Fruit fly (Drosophila melanogaster) whole organism, prepupa: ENCODE data around the gene Hasp.
A peak's percentile ranks its signal among the peaks of the same experiment; 100 is the strongest.

Experiments
- CG10631 ChIP-seq: fragments of 200-800 bp; sonication (Bioruptor generic); optimal IDR thresholded peaks from 2 replicates; lab custom pipeline; 2016; ENCODE audit warnings: missing biosample characterization, missing genetic modification characterization
- CG11294 ChIP-seq: fragments of 200-800 bp; sonication (Bioruptor generic); IDR thresholded peaks from 2 replicates; pipeline ENCODE4 v1.3.6; 2022; ENCODE audit warnings: missing biosample characterization, missing genetic modification characterization
- CG11902 ChIP-seq: fragments of 200-800 bp; sonication (Bioruptor generic); optimal IDR thresholded peaks from 3 replicates; lab custom pipeline; 2016; ENCODE audit warnings: missing biosample characterization, missing genetic modification characterization
- CG15336 ChIP-seq: fragments of 200-800 bp; sonication (Bioruptor generic); IDR thresholded peaks from 2 replicates; pipeline ENCODE4 v1.3.6; 2022; ENCODE audit warnings: missing biosample characterization, missing genetic modification characterization
- CG1621 ChIP-seq: fragments of 200-800 bp; sonication (Bioruptor generic); optimal IDR thresholded peaks from 3 replicates; lab custom pipeline; 2018; ENCODE audit warnings: missing biosample characterization, mild to moderate bottlenecking, missing genetic modification characterization
- CG16779 ChIP-seq: fragments of 200-800 bp; sonication (Bioruptor generic); optimal IDR thresholded peaks from 3 replicates; lab custom pipeline; 2017; ENCODE audit warnings: missing biosample characterization, mild to moderate bottlenecking, missing genetic modification characterization
- CG31627 ChIP-seq: fragments of 200-800 bp; sonication (Bioruptor generic); optimal IDR thresholded peaks from 3 replicates; lab custom pipeline; 2016; ENCODE audit warnings: missing biosample characterization, missing genetic modification characterization
- CG32006 ChIP-seq: fragments of 200-800 bp; sonication (Bioruptor generic); optimal IDR thresholded peaks from 3 replicates; lab custom pipeline; 2017; ENCODE audit warnings: missing biosample characterization, mild to moderate bottlenecking, missing genetic modification characterization
- CG34406 ChIP-seq: fragments of 200-800 bp; sonication (Bioruptor generic); optimal IDR thresholded peaks from 3 replicates; lab custom pipeline; 2016; ENCODE audit warnings: missing biosample characterization, missing genetic modification characterization
- CG3919 ChIP-seq: fragments of 200-800 bp; sonication (Bioruptor generic); optimal IDR thresholded peaks from 3 replicates; lab custom pipeline; 2016; ENCODE audit warnings: missing biosample characterization, missing genetic modification characterization
- CG6163 ChIP-seq: fragments of 200-800 bp; sonication (Bioruptor generic); IDR thresholded peaks from 3 replicates; pipeline ENCODE4 v1.3.6; 2022; ENCODE audit warnings: missing biosample characterization, missing genetic modification characterization
- CG6792 ChIP-seq: fragments of 200-800 bp; sonication (Bioruptor generic); optimal IDR thresholded peaks from 3 replicates; lab custom pipeline; 2016; ENCODE audit warnings: missing biosample characterization, missing genetic modification characterization
- CG6808 ChIP-seq: fragments of 200-800 bp; sonication (Bioruptor generic); optimal IDR thresholded peaks from 3 replicates; lab custom pipeline; 2017; ENCODE audit warnings: missing biosample characterization, missing genetic modification characterization, mild to moderate bottlenecking, moderate library complexity, missing genetic modification reagents
- CG7368 ChIP-seq: fragments of 200-800 bp; sonication (Bioruptor generic); optimal IDR thresholded peaks from 3 replicates; lab custom pipeline; 2016; ENCODE audit warnings: missing biosample characterization, missing genetic modification characterization
- CG8119 ChIP-seq: fragments of 200-800 bp; sonication (Bioruptor generic); IDR thresholded peaks from 3 replicates; pipeline ENCODE4 v1.3.6; 2022; ENCODE audit warnings: missing biosample characterization, missing genetic modification characterization
- CG8632 ChIP-seq: fragments of 200-800 bp; sonication (Bioruptor generic); optimal IDR thresholded peaks from 3 replicates; lab custom pipeline; 2016; ENCODE audit warnings: missing biosample characterization, missing genetic modification characterization
- Eip78C ChIP-seq: fragments of 200-800 bp; sonication (Bioruptor generic); peaks from one replicate; lab custom pipeline; 2016; ENCODE audit warnings: missing biosample characterization, missing genetic modification characterization
- Eip93F ChIP-seq: fragments of 200-800 bp; sonication (Bioruptor generic); optimal IDR thresholded peaks from 2 replicates; lab custom pipeline; 2016; ENCODE audit warnings: missing biosample characterization, mild to moderate bottlenecking, missing genetic modification characterization
- Ets96B ChIP-seq: fragments of 200-800 bp; optimal IDR thresholded peaks from 2 replicates; lab custom pipeline; 2019; ENCODE audit warnings: missing biosample characterization, mild to moderate bottlenecking, missing genetic modification characterization, moderate library complexity
- Gug ChIP-seq: fragments of 200-800 bp; sonication (Bioruptor generic); IDR thresholded peaks from 2 replicates; pipeline ENCODE4 v1.3.6; 2022; ENCODE audit warnings: missing biosample characterization, missing genetic modification characterization
- Hr38 ChIP-seq: sonication (Bioruptor generic); optimal IDR thresholded peaks from 2 replicates; lab custom pipeline; 2016; ENCODE audit warnings: missing biosample characterization, missing genetic modification characterization
- Hr39 ChIP-seq: fragments of 200-800 bp; sonication (Bioruptor generic); optimal IDR thresholded peaks from 2 replicates; lab custom pipeline; 2016; ENCODE audit warnings: missing biosample characterization, missing genetic modification characterization
- Hr4 ChIP-seq: fragments of 200-800 bp; sonication (Bioruptor generic); optimal IDR thresholded peaks from 3 replicates; lab custom pipeline; 2016; ENCODE audit warnings: missing biosample characterization, missing genetic modification characterization
- Lpt ChIP-seq: fragments of 200-800 bp; sonication (Bioruptor generic); optimal IDR thresholded peaks from 3 replicates; lab custom pipeline; 2016; ENCODE audit warnings: missing biosample characterization, missing genetic modification characterization
- Met ChIP-seq: fragments of 200-800 bp; sonication (Bioruptor generic); optimal IDR thresholded peaks from 3 replicates; lab custom pipeline; 2016; ENCODE audit warnings: missing biosample characterization, missing genetic modification characterization
- OdsH ChIP-seq: fragments of 200-800 bp; sonication (Bioruptor generic); optimal IDR thresholded peaks from 3 replicates; lab custom pipeline; 2016; ENCODE audit warnings: missing biosample characterization, missing genetic modification characterization
- Smox ChIP-seq: fragments of 200-800 bp; sonication (Bioruptor generic); optimal IDR thresholded peaks from 3 replicates; lab custom pipeline; 2016; ENCODE audit warnings: missing biosample characterization, missing genetic modification characterization
- Sox102F ChIP-seq: fragments of 200-800 bp; sonication (Bioruptor generic); optimal IDR thresholded peaks from 2 replicates; lab custom pipeline; 2016; ENCODE audit warnings: missing biosample characterization, mild to moderate bottlenecking, missing genetic modification characterization
- Sox15 ChIP-seq: fragments of 200-800 bp; sonication (Bioruptor generic); optimal IDR thresholded peaks from 3 replicates; lab custom pipeline; 2016; ENCODE audit warnings: missing biosample characterization, missing genetic modification characterization
- achi ChIP-seq: fragments of 200-800 bp; sonication (Bioruptor generic); optimal IDR thresholded peaks from 3 replicates; lab custom pipeline; 2016; ENCODE audit warnings: missing biosample characterization, missing genetic modification characterization
- acj6 ChIP-seq: fragments of 200-800 bp; sonication (Bioruptor generic); optimal IDR thresholded peaks from 3 replicates; lab custom pipeline; 2016; ENCODE audit warnings: missing biosample characterization, missing genetic modification characterization
- cyc ChIP-seq: fragments of 200-800 bp; sonication (Bioruptor generic); optimal IDR thresholded peaks from 3 replicates; lab custom pipeline; 2016; ENCODE audit warnings: missing biosample characterization, missing genetic modification characterization
- dsx ChIP-seq: fragments of 200-800 bp; optimal IDR thresholded peaks from 3 replicates; lab custom pipeline; 2019; ENCODE audit warnings: missing biosample characterization, mild to moderate bottlenecking, missing genetic modification characterization, moderate library complexity; ENCODE audit not compliant: poor library complexity, severe bottlenecking
- eg ChIP-seq: fragments of 200-800 bp; sonication (Bioruptor generic); IDR thresholded peaks from 3 replicates; pipeline ENCODE4 v1.3.6; 2022; ENCODE audit warnings: missing biosample characterization, missing genetic modification characterization
- esn ChIP-seq: fragments of 200-800 bp; sonication (Bioruptor generic); optimal IDR thresholded peaks from 2 replicates; lab custom pipeline; 2016; ENCODE audit warnings: missing biosample characterization, mild to moderate bottlenecking, missing genetic modification characterization, moderate library complexity
- fd85E ChIP-seq: fragments of 200-800 bp; sonication (Bioruptor generic); optimal IDR thresholded peaks from 3 replicates; lab custom pipeline; 2016; ENCODE audit warnings: missing biosample characterization, missing genetic modification characterization
- fkh ChIP-seq: fragments of 200-800 bp; sonication (Bioruptor generic); optimal IDR thresholded peaks from 3 replicates; lab custom pipeline; 2017; ENCODE audit warnings: missing biosample characterization, mild to moderate bottlenecking, missing genetic modification characterization, moderate library complexity
- lz ChIP-seq: fragments of 200-800 bp; sonication (Bioruptor generic); optimal IDR thresholded peaks from 3 replicates; lab custom pipeline; 2016; ENCODE audit warnings: missing biosample characterization, missing genetic modification characterization
- net ChIP-seq: fragments of 200-800 bp; sonication (Bioruptor generic); optimal IDR thresholded peaks from 3 replicates; lab custom pipeline; 2016; ENCODE audit warnings: missing biosample characterization, missing genetic modification characterization
- pdm3 ChIP-seq: fragments of 200-800 bp; sonication (Bioruptor generic); optimal IDR thresholded peaks from 3 replicates; lab custom pipeline; 2016; ENCODE audit warnings: missing biosample characterization, missing genetic modification characterization
- salr ChIP-seq, 2 experiments: fragments of 200-800 bp; sonication (Bioruptor generic); optimal IDR thresholded peaks; 3 replicates each; lab custom pipeline; 2016 to 2018; ENCODE audit warnings: missing biosample characterization in 2 of 2, missing genetic modification characterization in 2 of 2, mild to moderate bottlenecking in 1 of 2
- ss ChIP-seq, 2 experiments: fragments of 200-800 bp; sonication (Bioruptor generic); optimal IDR thresholded peaks; 2 replicates in 1 of 2; 3 replicates in 1 of 2; lab custom pipeline; 2017 to 2018; ENCODE audit warnings: mild to moderate bottlenecking in 2 of 2, missing biosample characterization in 2 of 2, missing genetic modification characterization in 2 of 2, moderate library complexity in 1 of 2
- topi ChIP-seq: fragments of 200-800 bp; sonication (Bioruptor generic); optimal IDR thresholded peaks from 3 replicates; lab custom pipeline; 2016; ENCODE audit warnings: missing biosample characterization, missing genetic modification characterization
- vri ChIP-seq: fragments of 200-800 bp; sonication (Bioruptor generic); optimal IDR thresholded peaks from 3 replicates; lab custom pipeline; 2016; ENCODE audit warnings: missing biosample characterization, mild to moderate bottlenecking, missing genetic modification characterization

Gene Hasp

dm6 chr2L:19549412-19549811 is 32.4 kb upstream of the Hasp start (continued):
- no peak for TF ChIP-seq pdm3
- no peak for TF ChIP-seq Sox15
- TF ChIP-seq esn (GFP tag; lab: Kevin White, UChicago), result peak; percentile 20
- TF ChIP-seq eg, result no peak; the same call in 2 of the 3 replicates
- TF ChIP-seq Sox102F (GFP tag; lab: Kevin White, UChicago), result peak; percentile 48
- TF ChIP-seq CG31627 (GFP tag; lab: Kevin White, UChicago), result no peak
- TF ChIP-seq CG6163, result no peak
- TF ChIP-seq Smox (GFP tag; lab: Kevin White, UChicago), result peak; percentile 40
- no peak for TF ChIP-seq acj6 (GFP tag; lab: Kevin White, UChicago)
- no peak for TF ChIP-seq Hr38 (GFP tag; lab: Kevin White, UChicago)
- no peak for TF ChIP-seq Met (GFP tag; lab: Kevin White, UChicago)
- TF ChIP-seq CG11902 (GFP tag; lab: Kevin White, UChicago), result no peak
- no peak for TF ChIP-seq CG10631 (GFP tag; lab: Kevin White, UChicago)
- TF ChIP-seq CG7368 (GFP tag; lab: Kevin White, UChicago), result no peak
- TF ChIP-seq CG6792, result peak; percentile 12
- peak; percentile 70 for TF ChIP-seq CG6808 (GFP tag; lab: Kevin White, UChicago)
- TF ChIP-seq CG34406, result no peak
- TF ChIP-seq Hr4 (GFP tag; lab: Kevin White, UChicago), result no peak
- no peak for TF ChIP-seq Gug
- peak; percentile 37 for TF ChIP-seq achi (GFP tag; lab: Kevin White, UChicago)
- TF ChIP-seq Lpt (GFP tag; lab: Kevin White, UChicago), result peak; percentile 50
- TF ChIP-seq fd85E, result no peak
- peak; percentile 71 for TF ChIP-seq Eip78C
- TF ChIP-seq topi (GFP tag; lab: Kevin White, UChicago), result no peak
- TF ChIP-seq CG11294 (GFP tag; lab: Robert Waterston, UW), result no peak
- no peak for TF ChIP-seq cyc (GFP tag; lab: Kevin White, UChicago)
- no peak for TF ChIP-seq Hr39 (GFP tag; lab: Kevin White, UChicago)
- TF ChIP-seq salr (GFP tag; optimal IDR thresholded peaks at IDR 0.05; lab: Kevin White, UChicago), result no peak
- TF ChIP-seq fkh (GFP tag; lab: Kevin White, UChicago), result peak; percentile 93
- TF ChIP-seq vri (GFP tag; lab: Kevin White, UChicago), result peak; percentile 71
- TF ChIP-seq Ets96B (tag; lab: Kevin White, UChicago), result no peak
- TF ChIP-seq, all 60 proteins: peak for 17

dm6 chr2L:19548158-19548557 is 31.2 kb upstream of the Hasp start, which contains the start of gene Tep4:
Gene Tep4, plus strand, starts transcription at chr2L:19548507.
- peak; percentile 4 for TF ChIP-seq fkh (GFP tag; lab: Kevin White, UChicago)
- no peak for TF ChIP-seq cyc (GFP tag; lab: Kevin White, UChicago)
- TF ChIP-seq CG15336 (GFP tag; lab: Robert Waterston, UW), result peak; percentile 29; the same call in 1 of the 2 replicates
- TF ChIP-seq CG1621 (tag; lab: Kevin White, UChicago), result peak; percentile 9
- no peak for TF ChIP-seq CG11902 (GFP tag; lab: Kevin White, UChicago)
- peak; percentile 30; the same call in 1 of the 3 replicates for TF ChIP-seq eg
- TF ChIP-seq Hr39 (GFP tag; lab: Kevin White, UChicago), result no peak

dm6 chr2L:19546869-19547710 is 30.1 kb upstream of the Hasp start, which contains the start of gene CG10337:
Gene CG10337, minus strand, starts transcription at chr2L:19546959.
- TF ChIP-seq Hr4 (GFP tag; lab: Kevin White, UChicago), result peak; percentile 21
- TF ChIP-seq Met (GFP tag; lab: Kevin White, UChicago), result peak; percentile 38
- peak; percentile 25 for TF ChIP-seq CG3919
- no peak for TF ChIP-seq CG7368 (GFP tag; lab: Kevin White, UChicago)
- TF ChIP-seq Eip78C, result peak; percentile 84
- TF ChIP-seq CG15336 (GFP tag; lab: Robert Waterston, UW), result peak; percentile 52
- TF ChIP-seq topi (GFP tag; lab: Kevin White, UChicago), result peak; percentile 34
- peak; percentile 7 for TF ChIP-seq lz (GFP tag; lab: Kevin White, UChicago)
- TF ChIP-seq net (GFP tag; lab: Kevin White, UChicago), result peak; percentile 17
- peak; percentile 9 for TF ChIP-seq OdsH (GFP tag; lab: Kevin White, UChicago)
- TF ChIP-seq CG34406, result peak; percentile 28
- no peak for TF ChIP-seq CG6808 (GFP tag; lab: Kevin White, UChicago)
- TF ChIP-seq CG8119 (GFP tag; lab: Robert Waterston, UW), result peak; percentile 36; the same call in 1 of the 3 replicates
- peak; percentile 29 for TF ChIP-seq CG32006 (GFP tag; lab: Kevin White, UChicago)
- peak; percentile 13 to 15 for TF ChIP-seq ss (GFP tag; optimal IDR thresholded peaks at IDR 0.05; lab: Kevin White, UChicago)
- TF ChIP-seq esn (GFP tag; lab: Kevin White, UChicago), result peak; percentile 6
- TF ChIP-seq CG16779, result no peak
- peak; percentile 55 for TF ChIP-seq vri (GFP tag; lab: Kevin White, UChicago)
- TF ChIP-seq fkh (GFP tag; lab: Kevin White, UChicago), result peak; percentile 87
- no peak for TF ChIP-seq Hr38 (GFP tag; lab: Kevin White, UChicago)
- peak; percentile 19 for TF ChIP-seq dsx (GFP tag; lab: Kevin White, UChicago)
- peak; percentile 19 for TF ChIP-seq Sox102F (GFP tag; lab: Kevin White, UChicago)
- TF ChIP-seq CG8632 (GFP tag; lab: Kevin White, UChicago), result peak; percentile 24
- peak; percentile 42; the same call in 1 of the 3 replicates for TF ChIP-seq CG6163
- TF ChIP-seq Eip93F, result no peak
- peak; percentile 12 for TF ChIP-seq acj6 (GFP tag; lab: Kevin White, UChicago)
